Worm (Caenorhabditis elegans) whole organism, L4/young adult: ENCODE results near the gene hira-1.

ENCODE experiments used
- W03F9.2 ChIP-seq: fragments of 150-350 bp; optimal IDR thresholded peaks from 2 replicates; lab custom pipeline; 2014; ENCODE audit warnings: missing biosample characterization, missing genetic modification characterization
- dao-5 ChIP-seq: sonication (generic microtip); optimal IDR thresholded peaks from 2 replicates; lab custom pipeline; 2016; ENCODE audit warnings: missing genotype, missing genetic modification characterization, moderate library complexity, missing compliant biosample characterization
- him-1 ChIP-seq: sonication (generic microtip); optimal IDR thresholded peaks from 2 replicates; lab custom pipeline; 2016; ENCODE audit warnings: missing genotype, missing genetic modification reagents, missing genetic modification characterization, missing compliant biosample characterization

DNA sequence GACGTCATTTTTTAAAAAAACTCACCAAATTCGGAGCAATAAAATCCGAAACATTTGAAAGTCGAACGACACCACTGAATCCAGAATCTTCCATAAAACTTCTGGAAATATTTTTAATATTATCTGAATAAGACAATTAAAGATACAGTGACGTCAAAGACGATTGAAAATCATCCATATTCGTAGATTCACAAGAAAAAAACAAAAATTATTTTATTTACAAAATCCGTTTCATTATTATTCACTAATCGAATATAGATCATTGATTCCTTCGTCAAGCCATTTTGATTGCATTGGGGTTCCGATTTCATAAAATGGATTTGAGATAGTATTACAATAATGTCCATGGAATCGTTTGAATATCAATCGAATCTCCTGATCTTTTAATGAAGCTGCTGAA lies 32.2 kb upstream of the hira-1 start, which contains the start of gene oxy-4:
- TF ChIP-seq him-1 (tag; lab: Kevin White, UChicago), result no peak
- TF ChIP-seq dao-5 (tag; lab: Kevin White, UChicago), result no peak
- TF ChIP-seq W03F9.2 (tag; lab: Kevin White, UChicago), result no peak
